Worm (Caenorhabditis elegans): ENCODE data around the gene ZC13.2.

The ZC13.2 gene

DNA sequence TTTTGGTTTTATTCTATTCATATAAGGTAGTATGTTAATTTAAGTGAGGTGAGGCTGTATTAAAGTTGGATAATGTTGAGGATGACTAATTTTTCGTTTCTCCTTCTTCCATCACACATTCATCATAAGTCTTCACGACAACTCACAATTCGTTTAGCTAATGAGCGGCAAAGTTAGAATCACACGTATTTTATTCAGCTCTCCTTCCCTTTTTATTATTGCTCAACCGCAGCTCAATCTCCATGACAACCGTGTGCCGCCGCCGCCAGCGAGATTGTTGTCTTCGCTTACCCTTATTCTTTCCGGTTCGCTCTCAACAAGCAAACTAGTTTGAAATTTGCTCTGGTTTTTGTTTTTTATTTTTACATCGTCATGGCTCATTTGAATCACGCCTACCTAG, at the start of gene ZC13.2:
Gene ZC13.2 (plus strand): TSS at position 301 of the 400 bp plus-strand sequence.
- TF ChIP-seq unc-62 (GFP tag; optimal IDR thresholded peaks at IDR 0.05): no peak

- TF ChIP-seq unc-62 (GFP tag; optimal IDR thresholded peaks at IDR 0.05): no peak
Observed at ce11 chrX:834478-834877, 46.0 kb upstream of the ZC13.2 start, which contains the start of gene F39H12.1. TSS of gene F39H12.1 (plus strand) at chrX:834778.

ce11 chrX:841393-841792, 39.1 kb upstream of the ZC13.2 start, which contains the start of gene F39H12.3:
TSS of gene F39H12.3 (minus strand) at chrX:841493.
- no peak for TF ChIP-seq unc-62 (GFP tag; optimal IDR thresholded peaks at IDR 0.05)

- TF ChIP-seq unc-62 (GFP tag; optimal IDR thresholded peaks at IDR 0.05): no peak
Observed at ce11 chrX:844649-845048, 35.8 kb upstream of the ZC13.2 start.

DNA sequence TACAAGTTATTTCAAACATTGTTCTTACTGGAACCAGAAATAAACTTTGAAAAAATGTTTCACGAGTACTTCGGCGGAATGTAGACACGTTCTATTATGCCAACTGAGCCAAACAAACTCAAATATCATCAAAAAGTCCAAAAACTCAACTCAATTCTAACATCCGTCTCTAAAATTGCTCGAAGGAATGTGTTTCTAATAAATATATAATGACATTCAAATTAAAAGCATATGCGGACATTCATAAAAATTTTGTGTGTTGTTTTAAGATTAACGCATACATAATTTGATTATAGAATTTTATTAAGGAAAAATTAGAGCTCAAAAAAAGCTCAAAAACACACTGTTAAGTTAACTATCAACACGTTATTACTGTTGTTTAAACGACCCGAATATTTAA, 35.0 kb upstream of the ZC13.2 start:
- no peak for TF ChIP-seq unc-62 (GFP tag; optimal IDR thresholded peaks at IDR 0.05)

DNA sequence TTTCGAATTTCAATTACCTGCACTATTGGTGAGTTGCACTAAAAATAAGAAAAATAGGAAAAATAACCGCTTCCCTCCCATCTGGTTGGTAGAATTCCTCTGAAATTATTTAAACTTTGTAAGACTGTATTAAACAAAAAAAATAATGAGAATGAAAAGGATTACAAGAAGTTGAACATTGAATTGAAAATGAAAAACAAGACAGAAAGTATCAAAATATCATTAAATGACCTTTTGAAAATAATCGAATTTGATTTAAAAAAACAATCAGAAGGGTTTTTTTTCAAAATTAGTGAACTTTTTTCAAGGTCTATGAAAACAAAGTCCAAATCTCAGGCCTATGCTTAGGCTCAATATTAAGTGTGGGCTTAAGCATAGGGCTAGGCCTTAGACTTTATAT, 29.0 kb upstream of the ZC13.2 start, which contains the start of gene igcm-1:
Gene igcm-1 (minus strand): TSS at position 101 of the 400 bp plus-strand sequence.
- TF ChIP-seq unc-62 (GFP tag; optimal IDR thresholded peaks at IDR 0.05): no peak

ce11 chrX:852739-853268, 27.7 kb upstream of the ZC13.2 start:
- TF ChIP-seq unc-62 (GFP tag; optimal IDR thresholded peaks at IDR 0.05): no peak

DNA sequence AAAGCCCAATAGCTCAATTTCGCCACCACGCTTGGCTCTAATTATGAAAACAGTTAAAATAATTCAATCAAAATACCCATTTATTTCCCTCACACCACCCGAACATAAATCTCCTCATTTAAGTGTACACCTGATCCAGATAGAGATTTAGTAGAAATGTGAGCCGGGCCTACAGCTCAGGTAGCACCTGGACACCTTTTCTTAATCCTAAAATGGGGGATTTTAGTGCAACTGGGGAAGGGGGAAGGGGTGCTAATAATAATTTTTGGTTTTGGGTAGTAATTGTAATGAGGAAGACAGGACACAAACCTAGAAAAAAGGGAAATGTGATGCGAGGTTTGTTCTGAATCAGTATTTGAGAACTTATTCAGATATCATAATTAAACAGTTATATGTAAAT, 26.9 kb upstream of the ZC13.2 start:
- no peak for TF ChIP-seq unc-62 (GFP tag; optimal IDR thresholded peaks at IDR 0.05)

- no peak for TF ChIP-seq unc-62 (GFP tag; optimal IDR thresholded peaks at IDR 0.05)
Observed at ce11 chrX:857658-858057, 22.8 kb upstream of the ZC13.2 start.

DNA sequence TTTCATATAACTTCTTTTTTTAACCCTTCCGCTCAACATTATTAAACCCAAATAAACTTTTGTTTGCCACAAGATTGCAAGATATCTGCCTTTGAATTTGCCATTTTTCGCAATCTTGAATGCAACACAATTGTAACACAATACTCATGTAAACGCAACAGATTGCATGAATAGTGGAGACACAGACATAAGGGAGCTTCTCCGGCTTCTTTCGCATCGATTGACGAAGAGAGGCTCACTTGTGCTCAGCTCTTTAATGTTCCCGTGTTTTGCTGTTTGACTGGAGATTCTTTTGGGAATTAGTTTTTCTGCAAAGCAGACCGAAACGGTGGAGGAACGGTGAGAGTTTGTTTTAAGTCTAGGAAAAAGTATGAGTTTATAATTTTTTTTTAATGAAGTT, 21.1 kb upstream of the ZC13.2 start, which contains the start of gene F56F10.2:
Gene F56F10.2 (plus strand): TSS at position 215 of the 400 bp plus-strand sequence.
- TF ChIP-seq unc-62 (GFP tag; optimal IDR thresholded peaks at IDR 0.05): no peak

DNA sequence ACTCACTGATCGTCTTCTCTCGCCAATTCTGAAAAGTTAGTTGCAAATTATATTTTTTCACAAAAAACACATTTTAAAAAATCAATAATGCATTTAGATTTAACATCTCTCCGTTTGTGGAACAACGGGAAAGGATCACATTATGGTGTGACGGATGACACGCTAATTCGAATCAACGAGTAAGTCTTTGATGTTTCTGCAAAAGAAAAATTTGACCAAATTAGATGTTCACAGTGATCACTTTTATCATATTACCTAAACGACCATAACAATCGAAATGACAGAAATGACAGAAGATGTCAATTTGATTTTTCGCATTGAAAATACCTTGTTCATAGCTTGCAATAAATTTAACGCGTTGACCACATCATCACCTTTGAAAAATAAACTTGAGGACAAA, 19.1 kb upstream of the ZC13.2 start:
- TF ChIP-seq unc-62 (GFP tag; optimal IDR thresholded peaks at IDR 0.05): no peak

DNA sequence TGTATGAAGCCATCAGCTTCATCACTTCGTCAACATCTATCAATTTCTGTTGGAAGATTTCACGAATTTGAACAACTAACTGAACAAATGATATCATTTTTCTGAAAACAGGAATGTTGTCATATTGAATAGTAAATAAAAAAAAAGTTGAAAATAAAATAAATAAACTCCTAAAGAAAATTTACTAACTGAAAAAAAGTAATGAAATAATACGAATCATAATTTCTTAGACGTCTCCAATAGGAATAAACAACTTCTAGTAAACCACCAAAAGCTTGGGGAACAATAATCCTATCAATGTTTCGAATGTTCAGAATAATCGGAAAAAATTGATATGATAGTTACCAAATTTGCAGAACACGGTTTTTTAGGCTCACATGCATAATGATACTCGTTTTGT, 17.0 kb upstream of the ZC13.2 start, which contains the start of gene cdo-1:
Gene cdo-1 (minus strand): TSS at position 101 of the 400 bp plus-strand sequence.
- TF ChIP-seq unc-62 (GFP tag; optimal IDR thresholded peaks at IDR 0.05): no peak

DNA sequence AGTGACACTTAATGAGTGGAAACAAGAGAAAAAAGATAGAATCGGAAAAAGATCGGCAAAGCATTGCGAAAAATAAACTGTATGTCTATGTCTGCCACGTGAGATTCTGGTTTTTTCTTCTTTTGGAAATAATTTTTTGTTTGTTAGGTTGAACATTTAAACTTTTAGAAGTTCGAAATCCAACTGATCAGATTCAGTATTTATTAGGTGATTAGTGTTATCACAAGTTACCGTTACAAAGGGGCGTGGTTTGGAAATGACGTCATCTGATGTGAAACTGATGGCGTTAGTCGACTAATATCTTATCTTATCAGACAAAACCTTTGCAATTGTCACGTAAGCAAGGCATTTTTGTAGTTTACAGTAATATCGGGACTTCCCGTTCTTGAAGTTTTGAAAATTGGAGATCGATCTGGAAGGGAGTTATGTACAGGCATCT, 16.2 kb upstream of the ZC13.2 start:
- no peak for TF ChIP-seq unc-62 (GFP tag; optimal IDR thresholded peaks at IDR 0.05)

- TF ChIP-seq unc-62 (GFP tag; optimal IDR thresholded peaks at IDR 0.05): no peak
Observed at ce11 chrX:865214-865613, 15.3 kb upstream of the ZC13.2 start.

- no peak for TF ChIP-seq unc-62 (GFP tag; optimal IDR thresholded peaks at IDR 0.05)
Observed at ce11 chrX:871020-871419, 9.4 kb upstream of the ZC13.2 start, which contains the start of gene lgl-1. TSS of gene lgl-1 (minus strand) at chrX:871089.

- no peak for TF ChIP-seq unc-62 (GFP tag; optimal IDR thresholded peaks at IDR 0.05)
Observed at ce11 chrX:871957-872715, 8.3 kb upstream of the ZC13.2 start, which contains the start of gene F56F10.1. TSS of gene F56F10.1 (plus strand) at chrX:872603.

DNA sequence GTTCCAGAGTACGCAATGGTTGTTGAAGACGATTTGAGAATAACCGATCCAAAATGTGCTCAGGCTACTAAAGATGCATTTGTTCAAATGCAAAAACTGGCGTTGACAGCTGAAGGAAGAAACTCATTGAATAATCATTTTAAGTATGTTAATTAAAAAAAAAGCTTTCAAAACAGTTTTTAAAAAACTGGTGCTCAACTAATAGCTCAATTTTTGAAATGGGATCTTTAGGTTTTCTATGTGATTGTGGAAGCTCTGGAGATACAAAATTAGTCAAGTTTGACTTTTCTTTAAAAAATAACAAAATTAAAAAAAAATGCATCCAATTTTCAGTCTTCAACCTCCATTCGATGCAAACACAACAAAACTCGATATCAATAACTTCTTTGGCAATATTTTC, 6.8 kb upstream of the ZC13.2 start:
- no peak for TF ChIP-seq unc-62 (GFP tag; optimal IDR thresholded peaks at IDR 0.05)
